Worm (Caenorhabditis elegans) whole organism, mixed stage, embryonic: ENCODE measurements around the gene B0507.3.
A peak's percentile ranks its signal among the peaks of the same experiment; 100 is the strongest.

Experiments
- blmp-1 ChIP-seq: fragments of 150-350 bp; optimal IDR thresholded peaks from 2 replicates; lab custom pipeline; 2014; ENCODE audit warnings: missing biosample characterization, missing genetic modification characterization
- ceh-39 ChIP-seq: fragments of 150-350 bp; optimal IDR thresholded peaks from 2 replicates; lab custom pipeline; 2014; ENCODE audit warnings: missing biosample characterization, missing genetic modification characterization
- elt-1 ChIP-seq: sonication (generic microtip); optimal IDR thresholded peaks from 2 replicates; lab custom pipeline; 2017; ENCODE audit warnings: missing genetic modification characterization, mild to moderate bottlenecking, missing compliant biosample characterization, antibody characterized with exemption, moderate library complexity, borderline replicate concordance; ENCODE audit not compliant: insufficient read depth
- ham-2 ChIP-seq: fragments of 200-800 bp; sonication (Bioruptor generic); optimal IDR thresholded peaks from 2 replicates; lab custom pipeline; 2018; ENCODE audit warnings: mild to moderate bottlenecking, missing genetic modification characterization, missing compliant biosample characterization
- lin-13 ChIP-seq: fragments of 150-350 bp; optimal IDR thresholded peaks from 2 replicates; lab custom pipeline; 2014; ENCODE audit warnings: missing biosample characterization, missing genetic modification characterization
- lin-32 ChIP-seq: fragments of 200-800 bp; sonication (Bioruptor generic); optimal IDR thresholded peaks from 2 replicates; lab custom pipeline; 2018; ENCODE audit warnings: mild to moderate bottlenecking, missing genetic modification characterization, missing compliant biosample characterization
- mls-2 ChIP-seq: sonication (generic microtip); optimal IDR thresholded peaks from 2 replicates; lab custom pipeline; 2016; ENCODE audit warnings: mild to moderate bottlenecking, missing genetic modification characterization, moderate library complexity, missing compliant biosample characterization
- nhr-12 ChIP-seq: fragments of 150-350 bp; optimal IDR thresholded peaks from 2 replicates; lab custom pipeline; 2014; ENCODE audit warnings: missing biosample characterization, missing genetic modification characterization
- nhr-28 ChIP-seq: fragments of 150-350 bp; optimal IDR thresholded peaks from 2 replicates; lab custom pipeline; 2014; ENCODE audit warnings: missing biosample characterization, missing genetic modification characterization
- pha-4 ChIP-seq: fragments of 150-350 bp; optimal IDR thresholded peaks from 2 replicates; lab custom pipeline; 2018; ENCODE audit warnings: missing biosample characterization, missing genetic modification reagents, missing genetic modification characterization
- sptf-1 ChIP-seq: sonication (generic microtip); optimal IDR thresholded peaks from 2 replicates; lab custom pipeline; 2017; ENCODE audit warnings: mild to moderate bottlenecking, missing genetic modification characterization, moderate library complexity, missing compliant biosample characterization
- unc-39 ChIP-seq: fragments of 150-350 bp; optimal IDR thresholded peaks from 2 replicates; lab custom pipeline; 2014; ENCODE audit warnings: missing biosample characterization, missing genetic modification characterization
- unc-62 ChIP-seq: fragments of 150-350 bp; optimal IDR thresholded peaks from 2 replicates; lab custom pipeline; 2014; ENCODE audit warnings: missing biosample characterization, missing genetic modification reagents, missing genetic modification characterization
- ztf-11 ChIP-seq: fragments of 150-350 bp; optimal IDR thresholded peaks from 2 replicates; lab custom pipeline; 2014; ENCODE audit warnings: missing biosample characterization, missing genetic modification characterization

DNA sequence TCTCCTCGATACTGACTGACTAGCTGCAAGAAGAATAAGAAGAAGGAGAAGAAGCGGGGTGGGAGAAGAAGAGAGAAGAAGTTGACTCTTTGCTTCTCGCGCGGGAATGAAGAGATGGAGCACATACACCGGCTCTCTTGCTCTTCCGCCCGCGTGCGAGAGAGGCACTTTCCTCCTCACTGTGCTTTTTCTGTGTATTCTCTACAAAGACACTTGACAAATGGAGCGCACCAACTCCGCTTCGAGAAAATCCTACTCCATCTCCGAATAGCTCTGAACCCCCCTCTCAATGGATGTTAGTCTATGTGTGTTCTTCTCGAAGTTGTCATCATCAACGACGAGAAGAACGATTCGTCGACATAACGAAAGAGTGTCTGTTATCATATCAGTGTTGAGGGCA is 15.8 kb downstream of the B0507.3 start:
- no peak for TF ChIP-seq unc-39
- no peak for TF ChIP-seq lin-13
- TF ChIP-seq unc-62 (GFP tag; lab: Kevin White, UChicago): no peak
- TF ChIP-seq nhr-12: no peak
- no peak for TF ChIP-seq ham-2
- TF ChIP-seq lin-32 (GFP tag; lab: Kevin White, UChicago): no peak
- TF ChIP-seq elt-1 (tag; lab: Kevin White, UChicago): no peak
- no peak for TF ChIP-seq blmp-1 (tag; lab: Kevin White, UChicago)
- no peak for TF ChIP-seq mls-2 (tag; lab: Kevin White, UChicago)
- no peak for TF ChIP-seq nhr-28 (tag; lab: Kevin White, UChicago)
- TF ChIP-seq ceh-39 (tag; lab: Kevin White, UChicago): no peak
- no peak for TF ChIP-seq ztf-11
- TF ChIP-seq pha-4: peak; percentile 48
- TF ChIP-seq sptf-1: no peak
